Fruit fly (Drosophila melanogaster): Measurements from ENCODE around the gene CG32219.

CG32219 gene

DNA sequence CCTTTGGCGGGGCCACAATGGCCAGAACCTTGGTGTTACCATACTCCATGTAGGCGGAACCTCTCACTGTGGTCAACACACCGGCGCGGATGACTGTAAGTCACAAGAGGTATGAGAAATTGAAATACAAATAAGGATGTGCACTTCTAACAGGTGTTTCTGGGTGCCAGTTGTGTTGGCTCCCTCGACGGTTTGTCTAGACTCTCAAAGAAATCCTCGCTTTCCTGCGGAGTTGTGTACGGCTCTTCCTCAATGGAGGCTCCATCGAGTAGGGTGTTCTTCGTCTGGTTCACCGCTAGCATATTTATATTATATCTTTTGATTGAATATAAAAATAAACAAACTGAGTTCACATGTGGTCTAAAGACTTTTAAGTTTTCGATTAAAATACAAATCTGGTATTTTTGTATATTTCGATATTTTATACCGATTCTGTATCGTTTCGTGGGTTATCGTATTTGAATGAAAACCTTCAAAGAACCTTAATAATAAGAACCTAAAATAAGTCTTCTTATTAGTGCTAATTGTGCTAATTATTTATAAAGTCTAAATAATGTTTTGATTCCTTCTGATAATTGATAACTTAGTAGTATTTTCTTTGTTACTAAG is 37.5 kb downstream of the CG32219 start, which contains the start of gene Mtr3:
Gene Mtr3, minus strand, starts transcription at position 388 of the 609 bp plus-strand sequence.
- TF ChIP-seq ey (GFP tag; optimal IDR thresholded peaks at IDR 0.05) (no peak), Myc (optimal IDR thresholded peaks at IDR 0.05) (no peak), OdsH (GFP tag; optimal IDR thresholded peaks at IDR 0.05) (no peak), psq (GFP tag; optimal IDR thresholded peaks at IDR 0.05) (no peak), Abd-B (GFP tag; optimal IDR thresholded peaks at IDR 0.05) (no peak), Rel (GFP tag; optimal IDR thresholded peaks at IDR 0.05) (no peak), Rel (tag; optimal IDR thresholded peaks at IDR 0.05) (no peak)

DNA sequence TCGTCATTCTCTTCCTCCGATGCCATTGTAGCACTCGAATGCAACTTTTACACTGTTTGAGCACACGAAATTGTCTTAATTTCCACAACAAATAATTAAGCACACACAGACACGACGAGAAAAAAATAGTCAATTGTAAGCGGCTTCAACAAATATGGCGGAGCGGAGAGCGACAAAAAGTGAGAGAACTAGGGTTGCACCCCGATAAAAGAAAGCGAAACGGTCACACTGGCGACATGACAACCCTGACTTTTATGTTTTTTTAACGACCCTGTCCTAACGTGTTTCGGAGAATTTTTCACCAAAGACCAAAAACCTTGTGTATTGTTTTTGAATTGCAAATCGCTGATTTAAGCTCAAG is 40.9 kb downstream of the CG32219 start, which contains the start of the genes Mi-2 and Prp3:
Gene Mi-2, minus strand, starts transcription at position 162 of the 361 bp plus-strand sequence.
Gene Prp3, plus strand, starts transcription at position 247 of the 361 bp plus-strand sequence.
- TF ChIP-seq Sp1 (GFP tag; optimal IDR thresholded peaks at IDR 0.05) (peak; percentile 42), usp (GFP tag; optimal IDR thresholded peaks at IDR 0.05) (no peak), Rel (GFP tag; optimal IDR thresholded peaks at IDR 0.05) (no peak), Rel (tag; optimal IDR thresholded peaks at IDR 0.05) (peak; percentile 58), Dif (GFP tag; optimal IDR thresholded peaks at IDR 0.05; ENCODE audit: partially characterized antibody) (peak; percentile 53), brk (GFP tag; optimal IDR thresholded peaks at IDR 0.05) (no peak)

DNA sequence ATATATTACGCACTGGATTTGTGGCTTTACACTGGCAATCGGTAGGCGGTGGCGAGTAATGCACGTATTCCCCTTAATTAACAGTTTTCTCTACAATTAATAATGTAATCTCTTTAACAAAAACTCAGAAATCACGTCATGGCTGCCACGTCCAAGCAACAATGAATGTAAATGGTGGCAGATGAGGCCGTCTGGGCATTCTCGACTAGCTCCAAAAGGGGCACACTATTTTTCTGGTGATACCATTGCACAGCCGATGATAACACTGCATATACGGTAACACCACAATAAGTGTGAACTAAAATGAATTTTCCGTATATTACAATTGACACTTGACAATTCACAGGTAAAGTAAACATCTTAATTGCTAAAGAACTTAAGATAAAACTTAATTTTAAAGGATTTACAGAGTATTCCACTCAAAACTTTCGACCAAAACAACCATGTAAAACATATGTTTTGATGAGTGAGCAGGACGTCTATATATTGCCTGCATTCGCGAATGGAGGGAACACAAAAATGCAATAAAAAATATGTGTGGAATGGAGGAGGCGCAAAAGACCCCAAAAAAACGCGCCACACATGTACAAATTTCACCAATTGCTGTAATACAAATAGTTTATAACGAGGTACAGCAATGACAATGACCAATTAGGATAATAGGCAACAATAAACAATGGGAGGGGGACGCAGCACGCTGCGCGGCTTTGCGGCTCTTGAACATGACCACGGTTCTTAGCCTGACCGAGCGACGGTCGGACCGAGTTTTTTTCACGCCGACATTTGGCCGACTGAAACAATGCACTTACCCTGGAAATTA is 41.5 kb downstream of the CG32219 start:
- TF ChIP-seq tai (GFP tag; optimal IDR thresholded peaks at IDR 0.05) (no peak), br (GFP tag; optimal IDR thresholded peaks at IDR 0.05) (no peak), Sp1 (GFP tag; optimal IDR thresholded peaks at IDR 0.05) (peak; percentile 26), fru (GFP tag; optimal IDR thresholded peaks at IDR 0.05) (no peak), N (GFP tag; optimal IDR thresholded peaks at IDR 0.05) (no peak), Vsx2 (GFP tag; optimal IDR thresholded peaks at IDR 0.05; ENCODE audit: partially characterized antibody) (no peak), rgr (GFP tag; optimal IDR thresholded peaks at IDR 0.05) (peak; percentile 46), dl (GFP tag; optimal IDR thresholded peaks at IDR 0.05; ENCODE audit: insufficient read depth in 1 of 2, partially characterized antibody in 2 of 2) (no peak), HLH106 (tag; optimal IDR thresholded peaks at IDR 0.05) (peak; percentile 34), Hr83 (GFP tag; optimal IDR thresholded peaks at IDR 0.05; ENCODE audit: poor library complexity, severe bottlenecking) (no peak), psq (GFP tag; optimal IDR thresholded peaks at IDR 0.05) (peak; percentile 96), foxo (GFP tag; optimal IDR thresholded peaks at IDR 0.05) (no peak), Dif (GFP tag; optimal IDR thresholded peaks at IDR 0.05; ENCODE audit: partially characterized antibody) (no peak), Mio (GFP tag; optimal IDR thresholded peaks at IDR 0.05) (no peak), Myc (optimal IDR thresholded peaks at IDR 0.05) (no peak), dsf (GFP tag; optimal IDR thresholded peaks at IDR 0.05; ENCODE audit: borderline replicate concordance) (no peak), Rel (GFP tag; optimal IDR thresholded peaks at IDR 0.05) (no peak), Rel (tag; optimal IDR thresholded peaks at IDR 0.05) (peak; percentile 38)

DNA sequence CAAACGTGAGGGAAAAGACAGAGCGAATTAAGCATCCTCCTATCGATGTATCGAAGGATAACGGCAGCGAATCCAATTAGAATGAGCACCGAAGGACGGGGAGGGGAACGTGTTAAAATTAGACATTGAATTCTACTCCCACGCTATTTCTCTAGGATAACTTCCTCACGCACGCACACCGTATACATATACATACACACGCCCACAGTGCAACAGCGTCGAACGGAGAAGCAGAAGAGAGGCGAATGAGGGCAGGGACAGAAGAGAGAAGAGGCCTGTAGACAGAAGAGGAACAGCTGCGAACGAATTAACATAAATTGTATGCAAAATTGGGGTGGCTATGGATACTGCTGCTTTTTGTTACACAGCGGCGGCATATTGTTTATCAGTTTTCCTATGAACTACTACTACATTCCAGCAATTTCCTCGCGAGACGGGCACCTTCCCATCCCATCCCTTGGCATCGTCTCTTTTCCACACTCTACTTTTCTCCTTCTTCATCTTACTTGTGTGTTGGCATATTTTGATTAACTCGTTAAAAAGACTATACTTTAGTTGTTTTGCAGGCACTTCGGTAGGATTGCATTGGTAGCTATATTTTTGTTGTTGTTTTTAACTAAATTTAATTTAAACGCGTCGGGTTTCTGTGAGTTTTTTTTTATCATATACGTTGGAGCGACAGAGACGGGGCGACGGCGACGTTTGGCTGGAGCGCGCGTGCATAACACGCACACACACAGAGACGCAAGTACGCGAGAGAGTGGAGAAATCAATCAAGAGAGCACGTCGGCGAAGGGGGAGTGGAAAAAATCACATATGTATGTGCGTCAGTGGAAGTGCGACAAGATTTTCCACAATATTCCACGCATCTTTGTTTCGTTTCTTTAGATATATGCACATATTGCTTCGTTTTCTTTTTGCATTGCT is 42.5 kb downstream of the CG32219 start:
- peak in 1 of 2 experiments; percentile 48 for TF ChIP-seq dl (GFP tag; optimal IDR thresholded peaks at IDR 0.05; ENCODE audit: insufficient read depth in 1 of 2, partially characterized antibody in 2 of 2)
- peak; percentile 17 for TF ChIP-seq fru (GFP tag; optimal IDR thresholded peaks at IDR 0.05)
- no peak for TF ChIP-seq Myc (optimal IDR thresholded peaks at IDR 0.05)
- no peak for TF ChIP-seq rgr (GFP tag; optimal IDR thresholded peaks at IDR 0.05)
- TF ChIP-seq Hnf4 (GFP tag; optimal IDR thresholded peaks at IDR 0.05), result no peak
- no peak for TF ChIP-seq dsf (GFP tag; optimal IDR thresholded peaks at IDR 0.05; ENCODE audit: borderline replicate concordance)
- TF ChIP-seq woc (GFP tag; optimal IDR thresholded peaks at IDR 0.05), result peak; percentile 32
- TF ChIP-seq foxo (GFP tag; optimal IDR thresholded peaks at IDR 0.05), result peak in 1 of 2 experiments; percentile 14
- no peak for TF ChIP-seq Rel (GFP tag; optimal IDR thresholded peaks at IDR 0.05)
- peak; percentile 86 for TF ChIP-seq Rel (tag; optimal IDR thresholded peaks at IDR 0.05)
- no peak for TF ChIP-seq dmrt93B (GFP tag; optimal IDR thresholded peaks at IDR 0.05)
- no peak for TF ChIP-seq ey (GFP tag; optimal IDR thresholded peaks at IDR 0.05)
- TF ChIP-seq jim (GFP tag; optimal IDR thresholded peaks at IDR 0.05), result no peak
- TF ChIP-seq Jra (GFP tag; optimal IDR thresholded peaks at IDR 0.05), result no peak
- no peak for TF ChIP-seq CrebA (GFP tag; optimal IDR thresholded peaks at IDR 0.05; ENCODE audit: borderline replicate concordance)
- no peak for TF ChIP-seq brk (GFP tag; optimal IDR thresholded peaks at IDR 0.05)
- TF ChIP-seq lola (GFP tag; optimal IDR thresholded peaks at IDR 0.05), result no peak
- no peak for TF ChIP-seq br (GFP tag; optimal IDR thresholded peaks at IDR 0.05)
- TF ChIP-seq Vsx2 (GFP tag; optimal IDR thresholded peaks at IDR 0.05; ENCODE audit: partially characterized antibody), result no peak
- TF ChIP-seq Hr83 (GFP tag; optimal IDR thresholded peaks at IDR 0.05; ENCODE audit: poor library complexity, severe bottlenecking), result no peak
- TF ChIP-seq CG32264 (GFP tag; optimal IDR thresholded peaks at IDR 0.05), result no peak
- peak; percentile 75 for TF ChIP-seq h (GFP tag; optimal IDR thresholded peaks at IDR 0.05)
- TF ChIP-seq CG9705 (GFP tag; optimal IDR thresholded peaks at IDR 0.05), result no peak
- TF ChIP-seq tai (GFP tag; optimal IDR thresholded peaks at IDR 0.05), result no peak
- TF ChIP-seq usp (GFP tag; optimal IDR thresholded peaks at IDR 0.05), result no peak
- no peak for TF ChIP-seq HLH106 (tag; optimal IDR thresholded peaks at IDR 0.05)
- TF ChIP-seq N (GFP tag; optimal IDR thresholded peaks at IDR 0.05), result peak; percentile 20
- TF ChIP-seq OdsH (GFP tag; optimal IDR thresholded peaks at IDR 0.05), result no peak
- no peak for TF ChIP-seq GATAd (GFP tag; optimal IDR thresholded peaks at IDR 0.05)
- no peak for TF ChIP-seq Dfd (GFP tag; optimal IDR thresholded peaks at IDR 0.05)
- no peak for TF ChIP-seq pan (optimal IDR thresholded peaks at IDR 0.05)

All from whole organism, wandering third instar larva.